Worm (Caenorhabditis elegans): ENCODE data around the gene T10B5.8.

DNA sequence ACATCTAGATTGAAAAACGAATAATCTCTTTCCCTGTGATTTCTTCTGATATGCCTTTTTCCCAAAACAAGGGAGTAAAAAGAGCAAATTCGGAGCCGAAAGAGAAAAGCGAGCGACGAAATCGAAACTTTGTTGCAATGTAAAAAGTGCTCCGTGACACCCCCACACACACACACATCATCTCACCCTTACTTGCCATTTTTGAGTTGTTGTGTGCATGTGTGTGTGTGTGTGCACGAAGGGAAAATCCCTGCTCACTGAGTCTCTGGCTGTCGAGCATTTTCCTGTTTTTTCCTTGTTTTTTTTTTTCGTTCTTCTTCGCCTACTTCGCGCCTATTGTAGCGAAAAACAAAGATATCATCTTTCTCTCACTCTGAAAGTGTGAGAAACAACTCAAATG, 45.2 kb downstream of the T10B5.8 start:
- no peak for TF ChIP-seq tra-4 (tag; optimal IDR thresholded peaks at IDR 0.05)
- no peak for TF ChIP-seq hmbx-1 (tag; optimal IDR thresholded peaks at IDR 0.05)
- TF ChIP-seq scrt-1 (GFP tag; IDR thresholded peaks at IDR 0.05): no peak
- no peak for TF ChIP-seq flt-1 (GFP tag; IDR thresholded peaks at IDR 0.05)
- no peak for TF ChIP-seq F13C5.2 (tag; optimal IDR thresholded peaks at IDR 0.05)
